Fruit fly (Drosophila melanogaster) whole organism, wandering third instar larva: Measurements from ENCODE around the gene CG15005.
A peak's percentile ranks its signal among the peaks of the same experiment; 100 is the strongest.

Source experiments
- Abd-B ChIP-seq: fragments of >200 bp; optimal IDR thresholded peaks from 2 replicates; lab custom pipeline; 2017; ENCODE audit warnings: missing biosample characterization, missing genetic modification characterization
- CG32264 ChIP-seq: fragments of 200-800 bp; sonication (Bioruptor generic); optimal IDR thresholded peaks from 2 replicates; lab custom pipeline; 2016; ENCODE audit warnings: missing biosample characterization, missing genetic modification characterization
- CG9705 ChIP-seq: fragments of 200-800 bp; sonication (Bioruptor generic); optimal IDR thresholded peaks from 2 replicates; lab custom pipeline; 2018; ENCODE audit warnings: missing biosample characterization, mild to moderate bottlenecking, missing genetic modification characterization
- CrebA ChIP-seq: fragments of 200-800 bp; sonication (Bioruptor generic); optimal IDR thresholded peaks from 2 replicates; lab custom pipeline; 2016; ENCODE audit warnings: missing biosample characterization, mild to moderate bottlenecking, missing genetic modification characterization, borderline replicate concordance
- Dif ChIP-seq: fragments of 200-275, 200-300 bp; sonication (Bioruptor generic); optimal IDR thresholded peaks from 2 replicates; lab custom pipeline; 2018; ENCODE audit warnings: missing biosample characterization, missing genetic modification characterization; ENCODE audit not compliant: partially characterized antibody
- GATAd ChIP-seq: sonication (Bioruptor generic); optimal IDR thresholded peaks from 2 replicates; lab custom pipeline; 2016; ENCODE audit warnings: missing biosample characterization, missing genetic modification characterization
- HLH106 ChIP-seq: fragments of 200-800 bp; optimal IDR thresholded peaks from 3 replicates; lab custom pipeline; 2019; ENCODE audit warnings: missing biosample characterization, mild to moderate bottlenecking, missing genetic modification characterization, moderate library complexity
- Hnf4 ChIP-seq: fragments of 200-800 bp; sonication (Bioruptor generic); optimal IDR thresholded peaks from 2 replicates; lab custom pipeline; 2016; ENCODE audit warnings: missing biosample characterization, mild to moderate bottlenecking, missing genetic modification characterization
- Hr78 ChIP-seq: fragments of >200 bp; optimal IDR thresholded peaks from 2 replicates; lab custom pipeline; 2017; ENCODE audit warnings: missing biosample characterization, missing genetic modification characterization
- Hr83 ChIP-seq: fragments of 200-300 bp; sonication (Bioruptor generic); optimal IDR thresholded peaks from 2 replicates; lab custom pipeline; 2016; ENCODE audit warnings: missing biosample characterization, mild to moderate bottlenecking, missing genetic modification characterization, moderate library complexity; ENCODE audit not compliant: poor library complexity, severe bottlenecking
- Jra ChIP-seq: sonication (Bioruptor generic); optimal IDR thresholded peaks from 2 replicates; lab custom pipeline; 2016; ENCODE audit warnings: missing biosample characterization, missing genetic modification characterization
- Mio ChIP-seq: sonication (Bioruptor generic); optimal IDR thresholded peaks from 2 replicates; lab custom pipeline; 2016; ENCODE audit warnings: missing biosample characterization, missing genetic modification characterization
- Myc ChIP-seq: fragments of >200 bp; optimal IDR thresholded peaks from 2 replicates; lab custom pipeline; 2017
- N ChIP-seq: fragments of >200 bp; optimal IDR thresholded peaks from 2 replicates; lab custom pipeline; 2018; ENCODE audit warnings: missing biosample characterization, missing external identifiers, missing genetic modification characterization
- OdsH ChIP-seq: fragments of 200-800 bp; sonication (Bioruptor generic); optimal IDR thresholded peaks from 2 replicates; lab custom pipeline; 2016; ENCODE audit warnings: missing biosample characterization, mild to moderate bottlenecking, missing genetic modification characterization
- Rel ChIP-seq, 2 experiments: fragments of 200-800 bp; sonication (Bioruptor generic) in 1 of 2; optimal IDR thresholded peaks; 2 replicates in 1 of 2; 3 replicates in 1 of 2; lab custom pipeline; 2016 to 2019; ENCODE audit warnings: mild to moderate bottlenecking in 2 of 2, missing biosample characterization in 2 of 2, missing genetic modification characterization in 2 of 2, moderate library complexity in 1 of 2
- Sp1 ChIP-seq: fragments of 200-800 bp; sonication (Bioruptor generic); optimal IDR thresholded peaks from 3 replicates; lab custom pipeline; 2019; ENCODE audit warnings: missing biosample characterization, mild to moderate bottlenecking, missing genetic modification characterization, moderate library complexity
- Vsx2 ChIP-seq: fragments of 200-300, 225-300 bp; sonication (Bioruptor generic); optimal IDR thresholded peaks from 2 replicates; lab custom pipeline; 2018; ENCODE audit warnings: missing biosample characterization, missing genetic modification characterization; ENCODE audit not compliant: partially characterized antibody
- br ChIP-seq: fragments of 200-800 bp; sonication (Bioruptor generic); optimal IDR thresholded peaks from 2 replicates; lab custom pipeline; 2016; ENCODE audit warnings: missing biosample characterization, missing genetic modification characterization
- brk ChIP-seq: fragments of 200-800 bp; sonication (Bioruptor generic); optimal IDR thresholded peaks from 2 replicates; lab custom pipeline; 2016; ENCODE audit warnings: missing biosample characterization, mild to moderate bottlenecking, missing genetic modification characterization
- dl ChIP-seq, 2 experiments: fragments of 175-275, 200-275 bp in 1 of 2; fragments of 200-275 bp in 1 of 2; sonication (Bioruptor generic); optimal IDR thresholded peaks; lab custom pipeline; 2018; ENCODE audit warnings: mild to moderate bottlenecking in 2 of 2, missing biosample characterization in 2 of 2, missing genetic modification characterization in 2 of 2, moderate library complexity in 2 of 2; ENCODE audit not compliant: partially characterized antibody in 2 of 2, insufficient read depth in 1 of 2
- dmrt93B ChIP-seq: fragments of 200-800 bp; sonication (Bioruptor generic); optimal IDR thresholded peaks from 2 replicates; lab custom pipeline; 2018; ENCODE audit warnings: missing biosample characterization, mild to moderate bottlenecking, missing genetic modification characterization
- dsf ChIP-seq: sonication (Bioruptor generic); optimal IDR thresholded peaks from 2 replicates; lab custom pipeline; 2016; ENCODE audit warnings: missing biosample characterization, missing genetic modification characterization, borderline replicate concordance
- ey ChIP-seq: fragments of 200-800 bp; sonication (Bioruptor generic); optimal IDR thresholded peaks from 2 replicates; lab custom pipeline; 2016; ENCODE audit warnings: missing biosample characterization, missing genetic modification characterization
- fru ChIP-seq: fragments of 200-800 bp; sonication (Bioruptor generic); optimal IDR thresholded peaks from 3 replicates; lab custom pipeline; 2016; ENCODE audit warnings: missing biosample characterization, mild to moderate bottlenecking, missing genetic modification characterization
- h ChIP-seq: fragments of 200-800 bp; sonication (Bioruptor generic); optimal IDR thresholded peaks from 3 replicates; lab custom pipeline; 2016; ENCODE audit warnings: missing biosample characterization, mild to moderate bottlenecking, missing genetic modification characterization
- jim ChIP-seq: fragments of 175-275, 200-325 bp; sonication (Bioruptor generic); optimal IDR thresholded peaks from 2 replicates; lab custom pipeline; 2016; ENCODE audit warnings: missing biosample characterization, mild to moderate bottlenecking, missing genetic modification characterization
- lola ChIP-seq: fragments of >200 bp; optimal IDR thresholded peaks from 2 replicates; lab custom pipeline; 2017; ENCODE audit warnings: missing biosample characterization, missing genetic modification characterization
- pan ChIP-seq: fragments of >200 bp; optimal IDR thresholded peaks from 2 replicates; lab custom pipeline; 2017
- psq ChIP-seq: fragments of 200-800 bp; sonication (Bioruptor generic); optimal IDR thresholded peaks from 3 replicates; lab custom pipeline; 2017; ENCODE audit warnings: missing biosample characterization, mild to moderate bottlenecking, missing genetic modification characterization, moderate library complexity
- rgr ChIP-seq: fragments of 200-800 bp; sonication (Bioruptor generic); optimal IDR thresholded peaks from 3 replicates; lab custom pipeline; 2016; ENCODE audit warnings: missing biosample characterization, mild to moderate bottlenecking, missing genetic modification characterization
- sage ChIP-seq: fragments of 200-800 bp; sonication (Bioruptor generic); optimal IDR thresholded peaks from 2 replicates; lab custom pipeline; 2016; ENCODE audit warnings: missing biosample characterization, mild to moderate bottlenecking, missing genetic modification characterization
- sv ChIP-seq: fragments of 200-800 bp; sonication (Bioruptor generic); optimal IDR thresholded peaks from 3 replicates; lab custom pipeline; 2016; ENCODE audit warnings: missing biosample characterization, missing genetic modification characterization
- tai ChIP-seq: sonication (Bioruptor generic); optimal IDR thresholded peaks from 2 replicates; lab custom pipeline; 2016; ENCODE audit warnings: missing biosample characterization, missing genetic modification characterization
- usp ChIP-seq: fragments of >200 bp; optimal IDR thresholded peaks from 2 replicates; lab custom pipeline; 2017; ENCODE audit warnings: missing biosample characterization, missing genetic modification characterization
- woc ChIP-seq: sonication (Bioruptor generic); optimal IDR thresholded peaks from 2 replicates; lab custom pipeline; 2016; ENCODE audit warnings: missing biosample characterization, mild to moderate bottlenecking, missing genetic modification characterization

CG15005 gene

DNA sequence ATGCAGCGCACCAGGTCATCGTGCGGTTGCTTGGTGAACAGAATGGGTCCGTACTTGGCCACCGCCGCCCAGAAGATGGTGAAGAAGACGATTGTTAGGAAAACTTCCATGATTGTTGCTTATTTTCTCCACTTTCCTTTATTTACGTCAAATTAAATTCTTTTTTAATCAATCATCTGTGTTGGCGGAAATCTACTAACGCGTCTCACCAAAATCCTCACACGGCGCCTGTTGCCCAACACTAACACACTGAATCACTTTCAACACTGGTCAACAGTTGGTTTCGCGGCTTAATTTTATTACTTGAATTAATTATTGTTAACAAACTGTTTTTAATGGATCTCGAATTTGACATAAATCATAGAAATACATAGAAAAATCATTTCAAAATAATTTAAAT is 17.5 kb downstream of the CG15005 start, which contains the start of gene VhaM9.7-c (continued):
- TF ChIP-seq pan (lab: Kevin White, UChicago) (no peak), sv (GFP tag; lab: Kevin White, UChicago) (peak; percentile 34), CG9705 (GFP tag; lab: Kevin White, UChicago) (peak; percentile 18), Rel (GFP tag; optimal IDR thresholded peaks at IDR 0.05; lab: Kevin White, UChicago) (no peak), Rel (tag; optimal IDR thresholded peaks at IDR 0.05; lab: Kevin White, UChicago) (no peak), CG32264 (GFP tag; lab: Kevin White, UChicago) (no peak), dmrt93B (GFP tag; lab: Kevin White, UChicago) (no peak), Hr78 (GFP tag; lab: Kevin White, UChicago) (no peak)
- TF ChIP-seq, all 38 proteins: peak for 15

DNA sequence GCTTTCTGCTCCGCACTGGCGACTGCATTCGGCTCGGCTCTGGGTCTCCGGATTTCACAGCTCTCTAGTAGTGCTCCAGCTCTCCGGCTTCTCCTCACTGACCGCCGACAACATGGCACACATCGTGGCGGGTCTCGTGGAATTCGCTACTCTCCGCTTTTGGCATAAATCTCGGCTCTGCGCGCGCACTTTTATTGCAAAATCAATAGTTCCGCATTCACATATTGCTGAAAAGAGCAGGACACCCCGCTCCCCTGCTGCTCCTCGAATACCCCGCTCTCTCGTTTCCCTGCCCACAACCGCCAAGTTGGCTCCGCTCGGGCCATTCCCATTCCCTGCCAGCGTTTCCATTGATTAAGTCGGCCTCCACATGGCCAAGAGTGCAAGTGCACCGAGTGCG is 18.9 kb downstream of the CG15005 start:
- no peak for TF ChIP-seq lola
- no peak for TF ChIP-seq Rel (GFP tag; optimal IDR thresholded peaks at IDR 0.05; lab: Kevin White, UChicago)
- TF ChIP-seq Rel (tag; optimal IDR thresholded peaks at IDR 0.05; lab: Kevin White, UChicago): no peak
- no peak for TF ChIP-seq CG32264 (GFP tag; lab: Kevin White, UChicago)
- no peak for TF ChIP-seq OdsH (GFP tag; lab: Kevin White, UChicago)
- TF ChIP-seq Abd-B (GFP tag; lab: Kevin White, UChicago): no peak
- TF ChIP-seq Myc (lab: Kevin White, UChicago): no peak
- TF ChIP-seq Mio (GFP tag; lab: Kevin White, UChicago): no peak
- no peak for TF ChIP-seq usp (GFP tag; lab: Kevin White, UChicago)
- TF ChIP-seq CG9705 (GFP tag; lab: Kevin White, UChicago): no peak
- no peak for TF ChIP-seq sage (GFP tag; lab: Kevin White, UChicago)
- TF ChIP-seq Hr78 (GFP tag; lab: Kevin White, UChicago): no peak
- no peak for TF ChIP-seq psq (GFP tag; lab: Kevin White, UChicago)
- no peak for TF ChIP-seq brk
- no peak for TF ChIP-seq Hnf4

DNA sequence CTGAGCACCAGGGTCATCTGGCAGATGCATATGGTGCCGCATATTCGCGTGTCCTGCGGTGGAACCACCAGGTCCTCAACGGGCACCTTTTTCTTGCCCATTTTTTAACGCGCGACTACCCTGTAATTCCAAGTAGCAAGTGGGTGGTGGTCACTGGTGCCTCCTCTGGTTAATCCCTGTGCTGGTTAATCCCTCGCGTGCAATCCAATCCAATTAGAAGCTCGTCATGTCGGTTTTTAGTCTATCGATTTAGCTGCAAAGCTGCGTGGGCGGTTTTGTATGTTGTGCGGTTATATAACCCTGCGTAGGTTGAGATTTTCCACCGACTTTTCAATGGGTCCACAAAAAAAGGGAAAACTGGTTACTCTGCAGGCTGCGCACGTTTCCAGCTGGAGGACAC is 19.6 kb downstream of the CG15005 start, which contains the start of gene Teh3:
TSS of gene Teh3 (minus strand) at position 101 of the 400 bp plus-strand sequence.
- no peak for TF ChIP-seq fru (GFP tag; lab: Kevin White, UChicago)
- TF ChIP-seq dsf (GFP tag; lab: Kevin White, UChicago): no peak
- no peak for TF ChIP-seq woc (GFP tag; lab: Kevin White, UChicago)
- no peak for TF ChIP-seq jim (GFP tag; lab: Kevin White, UChicago)
- TF ChIP-seq N (GFP tag; lab: Kevin White, UChicago): no peak

dm6 chr3L:4177981-4178562 is 26.1 kb downstream of the CG15005 start, which contains the start of gene Teh4:
Gene Teh4, minus strand, starts transcription at chr3L:4178270.
- TF ChIP-seq Hnf4 (no peak), CrebA (GFP tag; lab: Kevin White, UChicago) (no peak), jim (GFP tag; lab: Kevin White, UChicago) (no peak), Sp1 (no peak), woc (GFP tag; lab: Kevin White, UChicago) (no peak), ey (no peak), Jra (GFP tag; lab: Kevin White, UChicago) (no peak), tai (no peak), Vsx2 (no peak), h (GFP tag; lab: Kevin White, UChicago) (no peak)

- no peak for TF ChIP-seq Rel (GFP tag; optimal IDR thresholded peaks at IDR 0.05; lab: Kevin White, UChicago)
- no peak for TF ChIP-seq Rel (tag; optimal IDR thresholded peaks at IDR 0.05; lab: Kevin White, UChicago)
- no peak for TF ChIP-seq brk
Observed at dm6 chr3L:4173584-4173983, 30.6 kb downstream of the CG15005 start, which contains the start of gene CG18675. Gene CG18675, plus strand, starts transcription at chr3L:4173884.

- TF ChIP-seq br (GFP tag; lab: Kevin White, UChicago) (no peak), Hr83 (no peak), usp (GFP tag; lab: Kevin White, UChicago) (no peak), Hnf4 (peak; percentile 24), h (GFP tag; lab: Kevin White, UChicago) (peak; percentile 3), dmrt93B (GFP tag; lab: Kevin White, UChicago) (no peak), CG9705 (GFP tag; lab: Kevin White, UChicago) (no peak), HLH106 (peak; percentile 51), Dif (GFP tag; lab: Kevin White, UChicago) (peak; percentile 40), Abd-B (GFP tag; lab: Kevin White, UChicago) (no peak), rgr (no peak), CrebA (GFP tag; lab: Kevin White, UChicago) (peak; percentile 51), Sp1 (no peak), Myc (lab: Kevin White, UChicago) (no peak), pan (lab: Kevin White, UChicago) (no peak), dl (GFP tag; optimal IDR thresholded peaks at IDR 0.05; lab: Kevin White, UChicago; ENCODE audit: insufficient read depth in 1 of 2, partially characterized antibody in 2 of 2) (no peak), GATAd (GFP tag; lab: Kevin White, UChicago) (no peak), OdsH (GFP tag; lab: Kevin White, UChicago) (no peak), Mio (GFP tag; lab: Kevin White, UChicago) (no peak)
Observed at dm6 chr3L:4169957-4170651, 34.0 kb downstream of the CG15005 start, which contains the start of gene Ero1L. Gene Ero1L, plus strand, starts transcription at chr3L:4170404.
